Worm (Caenorhabditis elegans): ENCODE measurements around the gene dcaf-1.

- TF ChIP-seq unc-39 (tag; optimal IDR thresholded peaks at IDR 0.05) (no peak), nhr-76 (tag; optimal IDR thresholded peaks at IDR 0.05) (no peak)
These were observed 32.7 kb downstream of the dcaf-1 start for ce11 chrIV:9673683-9674336.
